Worm (Caenorhabditis elegans): Measurements from ENCODE around the gene C35D10.7.
A peak's percentile ranks its signal among the peaks of the same experiment; 100 is the strongest.

C35D10.7 gene

ce11 chrIII:4856992-4857391 lies 999 bp downstream of the C35D10.7 start:
- TF ChIP-seq ekl-4 (GFP tag; IDR thresholded peaks at IDR 0.05) (no peak), ets-4 (GFP tag; optimal IDR thresholded peaks at IDR 0.05) (no peak), bed-1 (GFP tag; IDR thresholded peaks at IDR 0.05) (no peak), lir-1 (GFP tag; conservative IDR thresholded peaks at IDR 0.05) (no peak), sdz-38 (tag; optimal IDR thresholded peaks at IDR 0.05) (no peak), F57C9.4 (tag; optimal IDR thresholded peaks at IDR 0.05) (no peak), B0336.3 (GFP tag; IDR thresholded peaks at IDR 0.05) (no peak), ztf-28 (GFP tag; IDR thresholded peaks at IDR 0.05) (no peak), lsy-27 (tag; optimal IDR thresholded peaks at IDR 0.05; ENCODE audit: borderline replicate concordance, insufficient read depth) (no peak), nhr-120 (GFP tag; IDR thresholded peaks at IDR 0.05) (no peak), zfh-2 (GFP tag; conservative IDR thresholded peaks at IDR 0.05) (no peak), repo-1 (tag; optimal IDR thresholded peaks at IDR 0.05) (no peak), nhr-80 (tag; optimal IDR thresholded peaks at IDR 0.05) (no peak)

- TF ChIP-seq egl-44 (GFP tag; IDR thresholded peaks at IDR 0.05) (no peak), lin-54 (GFP tag; optimal IDR thresholded peaks at IDR 0.05) (no peak), nhr-90 (tag; optimal IDR thresholded peaks at IDR 0.05) (no peak), ZK185.1 (tag; optimal IDR thresholded peaks at IDR 0.05; ENCODE audit: poor library complexity, severe bottlenecking) (no peak), lin-40 (tag; optimal IDR thresholded peaks at IDR 0.05) (no peak)
Observed at ce11 chrIII:4859039-4859438, 3.0 kb downstream of the C35D10.7 start, which contains the start of gene C35D10.6. TSS of gene C35D10.6 (plus strand) at chrIII:4859339.

ce11 chrIII:4861744-4862401 lies 5.9 kb downstream of the C35D10.7 start, which contains the start of the genes C35D10.10 and C35D10.5:
TSS of gene C35D10.10 (minus strand) at chrIII:4861794.
TSS of gene C35D10.5 (plus strand) at chrIII:4862351.
- TF ChIP-seq unc-130 (GFP tag; optimal IDR thresholded peaks at IDR 0.05) (peak; percentile 10), gei-17 (GFP tag; optimal IDR thresholded peaks at IDR 0.05) (no peak), aptf-3 (GFP tag; IDR thresholded peaks at IDR 0.05) (no peak), rec-8 (tag; optimal IDR thresholded peaks at IDR 0.05) (peak in 1 of 2 experiments; percentile 20), ceh-79 (tag; optimal IDR thresholded peaks at IDR 0.05) (no peak), madf-10 (tag; optimal IDR thresholded peaks at IDR 0.05) (no peak)

ce11 chrIII:4863127-4863526 lies 7.1 kb downstream of the C35D10.7 start, which contains the start of gene coq-8:
TSS of gene coq-8 (plus strand) at chrIII:4863427.
- TF ChIP-seq ceh-58 (GFP tag; IDR thresholded peaks at IDR 0.05) (no peak), lin-35 (GFP tag; optimal IDR thresholded peaks at IDR 0.05) (no peak), die-1 (tag; optimal IDR thresholded peaks at IDR 0.05) (no peak)

DNA sequence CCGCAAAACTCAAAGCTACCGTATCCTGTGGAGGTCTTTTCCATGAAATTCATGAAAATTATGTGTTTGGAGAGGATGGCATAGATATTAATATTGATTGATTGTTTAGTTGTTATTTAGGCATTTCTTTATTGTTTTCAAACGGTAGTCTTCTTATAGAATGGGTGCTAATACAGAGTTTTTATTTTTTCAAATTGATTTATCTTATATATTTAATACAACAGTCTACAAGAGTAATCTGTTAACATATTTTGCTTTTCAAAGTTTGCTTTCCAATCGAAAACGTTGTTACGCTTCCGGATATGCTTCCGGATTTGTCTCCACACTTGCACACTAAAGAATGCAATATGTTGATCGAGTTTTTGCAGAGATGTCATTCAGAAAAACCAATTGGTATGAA lies 10.8 kb downstream of the C35D10.7 start, which contains the start of gene C35D10.17:
C35D10.17 (plus strand) TSS at position 301 of the 400 bp plus-strand sequence.
- TF ChIP-seq ceh-91 (GFP tag; IDR thresholded peaks at IDR 0.05) = no peak
- TF ChIP-seq snpc-3.4 (tag; optimal IDR thresholded peaks at IDR 0.05) = no peak
- TF ChIP-seq ztf-26 (tag; optimal IDR thresholded peaks at IDR 0.05) = no peak
- TF ChIP-seq Y53F4B.3 (GFP tag; IDR thresholded peaks at IDR 0.05) = no peak
- TF ChIP-seq Y67H2A.10 (GFP tag; conservative IDR thresholded peaks at IDR 0.05) = no peak
- TF ChIP-seq attf-3 (GFP tag; conservative IDR thresholded peaks at IDR 0.05) = no peak
- TF ChIP-seq F10E7.11 (tag; optimal IDR thresholded peaks at IDR 0.05) = no peak
- TF ChIP-seq lin-35 (GFP tag; optimal IDR thresholded peaks at IDR 0.05) = no peak
- TF ChIP-seq F23B12.7 (tag; optimal IDR thresholded peaks at IDR 0.05; ENCODE audit: insufficient read depth) = no peak
- TF ChIP-seq mel-28 (tag; optimal IDR thresholded peaks at IDR 0.05; ENCODE audit: borderline replicate concordance) = no peak
- TF ChIP-seq snpc-4 (GFP tag; optimal IDR thresholded peaks at IDR 0.05) = no peak
- TF ChIP-seq snpc-4 (tag; optimal IDR thresholded peaks at IDR 0.05) = no peak
- TF ChIP-seq lsl-1 (GFP tag; optimal IDR thresholded peaks at IDR 0.05) = no peak

Measured in whole organism, young adult.